Worm (Caenorhabditis elegans): Measurements from ENCODE around the gene F49C12.7.

- TF ChIP-seq ceh-34 (tag; optimal IDR thresholded peaks at IDR 0.05) = no peak
- no peak for TF ChIP-seq ama-1 (optimal IDR thresholded peaks at IDR 0.05)
- no peak for TF ChIP-seq nhr-11 (tag; optimal IDR thresholded peaks at IDR 0.05)
- no peak for TF ChIP-seq zip-5 (tag; optimal IDR thresholded peaks at IDR 0.05)
- no peak for TF ChIP-seq ceh-30 (tag; optimal IDR thresholded peaks at IDR 0.05)
These were observed 9.8 kb upstream of the F49C12.7 start for ce11 chrIV:9322489-9322888.
